Worm (Caenorhabditis elegans): ENCODE results near the gene K07C11.8.

The K07C11.8 gene

ce11 chrV:8198994-8199393, 18.7 kb downstream of the K07C11.8 start, which contains the start of gene F20D6.11:
Gene F20D6.11 (minus strand): TSS chrV:8199094.
- TF ChIP-seq pros-1 (tag; optimal IDR thresholded peaks at IDR 0.05) (no peak), madf-2 (tag; optimal IDR thresholded peaks at IDR 0.05) (no peak), tbx-2 (tag; optimal IDR thresholded peaks at IDR 0.05) (no peak)

ce11 chrV:8196993-8197392, 20.7 kb downstream of the K07C11.8 start:
- TF ChIP-seq Y22D7AL.16 (tag; optimal IDR thresholded peaks at IDR 0.05) (no peak), unc-3 (GFP tag; conservative IDR thresholded peaks at IDR 0.05) (no peak), unc-3 (tag; optimal IDR thresholded peaks at IDR 0.05) (no peak), K09A11.1 (tag; optimal IDR thresholded peaks at IDR 0.05; ENCODE audit: insufficient read depth) (no peak), eyg-1 (tag; optimal IDR thresholded peaks at IDR 0.05) (no peak), pat-9 (tag; optimal IDR thresholded peaks at IDR 0.05) (no peak), hlh-30 (tag; optimal IDR thresholded peaks at IDR 0.05; ENCODE audit: insufficient read depth) (no peak), ceh-45 (GFP tag; IDR thresholded peaks at IDR 0.05) (no peak), unc-86 (tag; optimal IDR thresholded peaks at IDR 0.05) (no peak), sdc-2 (tag; optimal IDR thresholded peaks at IDR 0.05) (no peak)

- peak; percentile 85 for TF ChIP-seq hlh-30 (tag; optimal IDR thresholded peaks at IDR 0.05; ENCODE audit: insufficient read depth)
- peak; percentile 82 for TF ChIP-seq unc-55 (GFP tag; optimal IDR thresholded peaks at IDR 0.05)
- TF ChIP-seq nfya-1 (tag; optimal IDR thresholded peaks at IDR 0.05), result peak; percentile 10
- TF ChIP-seq ceh-18 (tag; optimal IDR thresholded peaks at IDR 0.05), result peak; percentile 71
- TF ChIP-seq ceh-14 (tag; optimal IDR thresholded peaks at IDR 0.05), result no peak
Observed at ce11 chrV:8195889-8196418, 21.7 kb downstream of the K07C11.8 start, which contains the start of gene F20D6.10. Gene F20D6.10 (minus strand): TSS chrV:8195939.

ce11 chrV:8190430-8190829, 27.3 kb downstream of the K07C11.8 start, which contains the start of gene F20D6.1:
Gene F20D6.1 (plus strand): TSS chrV:8190730.
- TF ChIP-seq mec-3 (tag; optimal IDR thresholded peaks at IDR 0.05; ENCODE audit: borderline replicate concordance) (no peak), hlh-30 (tag; optimal IDR thresholded peaks at IDR 0.05; ENCODE audit: insufficient read depth) (no peak)

- TF ChIP-seq ceh-2 (tag; optimal IDR thresholded peaks at IDR 0.05) (no peak), sox-4 (tag; optimal IDR thresholded peaks at IDR 0.05) (no peak), che-1 (tag; optimal IDR thresholded peaks at IDR 0.05) (no peak), ceh-14 (tag; optimal IDR thresholded peaks at IDR 0.05) (no peak), nfya-1 (tag; optimal IDR thresholded peaks at IDR 0.05) (no peak), sdc-2 (tag; optimal IDR thresholded peaks at IDR 0.05) (no peak), npax-4 (tag; optimal IDR thresholded peaks at IDR 0.05) (no peak), ceh-48 (tag; optimal IDR thresholded peaks at IDR 0.05) (no peak), ceh-24 (tag; optimal IDR thresholded peaks at IDR 0.05) (no peak), lin-11 (tag; optimal IDR thresholded peaks at IDR 0.05) (no peak)
Observed at ce11 chrV:8190016-8190415, 27.7 kb downstream of the K07C11.8 start, which contains the start of gene F20D6.12. Gene F20D6.12 (minus strand): TSS chrV:8190116.

ce11 chrV:8188421-8188820, 29.3 kb downstream of the K07C11.8 start, which contains the start of gene F20D6.15:
Gene F20D6.15 (minus strand): TSS chrV:8188467.
- no peak for TF ChIP-seq nfya-1 (tag; optimal IDR thresholded peaks at IDR 0.05)
- TF ChIP-seq fkh-6 (tag; optimal IDR thresholded peaks at IDR 0.05), result no peak
- no peak for TF ChIP-seq ets-4 (tag; optimal IDR thresholded peaks at IDR 0.05)
- TF ChIP-seq C38D4.7 (GFP tag; optimal IDR thresholded peaks at IDR 0.05), result no peak
- TF ChIP-seq lim-6 (tag; optimal IDR thresholded peaks at IDR 0.05), result no peak
- no peak for TF ChIP-seq hlh-30 (tag; optimal IDR thresholded peaks at IDR 0.05; ENCODE audit: insufficient read depth)
- TF ChIP-seq pros-1 (tag; optimal IDR thresholded peaks at IDR 0.05), result no peak
- TF ChIP-seq che-1 (tag; optimal IDR thresholded peaks at IDR 0.05), result no peak
- TF ChIP-seq pax-1 (tag; optimal IDR thresholded peaks at IDR 0.05), result no peak
- no peak for TF ChIP-seq ceh-6 (GFP tag; optimal IDR thresholded peaks at IDR 0.05)
- no peak for TF ChIP-seq pag-3 (tag; optimal IDR thresholded peaks at IDR 0.05; ENCODE audit: borderline replicate concordance)
